Worm (Caenorhabditis elegans): Measurements from ENCODE around the gene sph-1.

Gene sph-1

ce11 chrIV:8171376-8171775 lies 38.0 kb upstream of the sph-1 start:
- TF ChIP-seq unc-42 (tag; optimal IDR thresholded peaks at IDR 0.05) (no peak), ceh-2 (tag; optimal IDR thresholded peaks at IDR 0.05) (no peak), pha-2 (tag; optimal IDR thresholded peaks at IDR 0.05) (no peak), sox-4 (tag; optimal IDR thresholded peaks at IDR 0.05) (no peak), ceh-30 (tag; optimal IDR thresholded peaks at IDR 0.05) (no peak), C38D4.7 (GFP tag; optimal IDR thresholded peaks at IDR 0.05) (no peak), sox-2 (GFP tag; IDR thresholded peaks at IDR 0.05) (no peak), dve-1 (tag; optimal IDR thresholded peaks at IDR 0.05) (no peak), mec-3 (tag; optimal IDR thresholded peaks at IDR 0.05; ENCODE audit: borderline replicate concordance) (no peak), tbx-7 (tag; optimal IDR thresholded peaks at IDR 0.05) (no peak), ceh-31 (tag; optimal IDR thresholded peaks at IDR 0.05) (no peak), hlh-13 (GFP tag; optimal IDR thresholded peaks at IDR 0.05) (no peak)

- TF ChIP-seq ref-2 (tag; optimal IDR thresholded peaks at IDR 0.05) (peak; percentile 7), gmeb-2 (tag; optimal IDR thresholded peaks at IDR 0.05) (no peak), npax-4 (tag; optimal IDR thresholded peaks at IDR 0.05) (no peak), ceh-18 (tag; optimal IDR thresholded peaks at IDR 0.05) (no peak), ceh-6 (GFP tag; optimal IDR thresholded peaks at IDR 0.05) (no peak), sox-2 (GFP tag; IDR thresholded peaks at IDR 0.05) (no peak), fkh-6 (tag; optimal IDR thresholded peaks at IDR 0.05) (no peak), tbx-7 (tag; optimal IDR thresholded peaks at IDR 0.05) (no peak), hlh-6 (tag; optimal IDR thresholded peaks at IDR 0.05) (no peak), pqm-1 (tag; optimal IDR thresholded peaks at IDR 0.05) (no peak), dmd-4 (tag; optimal IDR thresholded peaks at IDR 0.05; ENCODE audit: borderline replicate concordance) (no peak), lin-11 (tag; optimal IDR thresholded peaks at IDR 0.05) (no peak), dve-1 (tag; optimal IDR thresholded peaks at IDR 0.05) (peak; percentile 25)
Observed at ce11 chrIV:8170264-8170663, 36.9 kb upstream of the sph-1 start.

ce11 chrIV:8169674-8170073 lies 36.3 kb upstream of the sph-1 start, which contains the start of gene C07G1.15:
Gene C07G1.15 (plus strand): TSS chrIV:8169974.
- TF ChIP-seq tbx-7 (tag; optimal IDR thresholded peaks at IDR 0.05): no peak
- TF ChIP-seq mec-3 (tag; optimal IDR thresholded peaks at IDR 0.05; ENCODE audit: borderline replicate concordance): no peak
- TF ChIP-seq ceh-22 (tag; optimal IDR thresholded peaks at IDR 0.05): no peak
- TF ChIP-seq pqm-1 (tag; optimal IDR thresholded peaks at IDR 0.05): no peak
- TF ChIP-seq ahr-1 (tag; optimal IDR thresholded peaks at IDR 0.05): no peak
- TF ChIP-seq sox-2 (GFP tag; IDR thresholded peaks at IDR 0.05): no peak
- TF ChIP-seq nfya-1 (tag; optimal IDR thresholded peaks at IDR 0.05): no peak
- TF ChIP-seq che-1 (tag; optimal IDR thresholded peaks at IDR 0.05): no peak
- TF ChIP-seq pha-4 (tag; optimal IDR thresholded peaks at IDR 0.05): no peak
- TF ChIP-seq odd-2 (tag; optimal IDR thresholded peaks at IDR 0.05): no peak
- TF ChIP-seq rnt-1 (tag; optimal IDR thresholded peaks at IDR 0.05): no peak
- no peak for TF ChIP-seq hlh-6 (tag; optimal IDR thresholded peaks at IDR 0.05)
- TF ChIP-seq ama-1 (optimal IDR thresholded peaks at IDR 0.05): no peak
- TF ChIP-seq ceh-45 (GFP tag; IDR thresholded peaks at IDR 0.05): no peak
- no peak for TF ChIP-seq pros-1 (tag; optimal IDR thresholded peaks at IDR 0.05)

ce11 chrIV:8168660-8169059 lies 35.3 kb upstream of the sph-1 start, which contains the start of gene clec-52:
Gene clec-52 (minus strand): TSS chrIV:8168760.
- TF ChIP-seq pqm-1 (tag; optimal IDR thresholded peaks at IDR 0.05) (no peak), ceh-34 (tag; optimal IDR thresholded peaks at IDR 0.05) (no peak), ceh-19 (GFP tag; optimal IDR thresholded peaks at IDR 0.05) (no peak), ceh-18 (tag; optimal IDR thresholded peaks at IDR 0.05) (no peak), ceh-14 (tag; optimal IDR thresholded peaks at IDR 0.05) (no peak), Y22D7AL.16 (tag; optimal IDR thresholded peaks at IDR 0.05) (no peak), ceh-6 (GFP tag; optimal IDR thresholded peaks at IDR 0.05) (no peak), zip-5 (tag; optimal IDR thresholded peaks at IDR 0.05) (no peak), ref-2 (tag; optimal IDR thresholded peaks at IDR 0.05) (no peak), ceh-2 (tag; optimal IDR thresholded peaks at IDR 0.05) (no peak), pax-1 (tag; optimal IDR thresholded peaks at IDR 0.05) (no peak), ets-4 (tag; optimal IDR thresholded peaks at IDR 0.05) (no peak), elt-4 (tag; optimal IDR thresholded peaks at IDR 0.05) (no peak), ceh-9 (tag; optimal IDR thresholded peaks at IDR 0.05) (no peak), ceh-31 (tag; optimal IDR thresholded peaks at IDR 0.05) (no peak)
